Worm (Caenorhabditis elegans) whole organism, early embryonic: ENCODE measurements around the gene clec-171.
A peak's percentile ranks its signal among the peaks of the same experiment; 100 is the strongest.

Source experiments
- B0310.2 ChIP-seq: sonication (generic microtip); optimal IDR thresholded peaks from 2 replicates; lab custom pipeline; 2016; ENCODE audit warnings: mild to moderate bottlenecking, missing genetic modification characterization, missing compliant biosample characterization
- F13C5.2 ChIP-seq: sonication (generic microtip); optimal IDR thresholded peaks from 2 replicates; lab custom pipeline; 2017; ENCODE audit warnings: mild to moderate bottlenecking, missing genetic modification characterization, inconsistent platforms, missing compliant biosample characterization
- aly-1 ChIP-seq: sonication (generic microtip); optimal IDR thresholded peaks from 2 replicates; lab custom pipeline; 2016; ENCODE audit warnings: missing genetic modification characterization, missing compliant biosample characterization
- ama-1 ChIP-seq: fragments of 150-350 bp; optimal IDR thresholded peaks from 2 replicates; lab custom pipeline; 2014
- ceh-13 ChIP-seq: fragments of 200-800 bp; sonication (Bioruptor generic); optimal IDR thresholded peaks from 2 replicates; lab custom pipeline; 2018; ENCODE audit warnings: mild to moderate bottlenecking, missing genetic modification characterization, missing compliant biosample characterization
- ceh-36 ChIP-seq: sonication (generic microtip); optimal IDR thresholded peaks from 2 replicates; lab custom pipeline; 2016; ENCODE audit warnings: missing genetic modification characterization, inconsistent platforms, missing compliant biosample characterization
- ets-7 ChIP-seq: sonication (generic microtip); optimal IDR thresholded peaks from 2 replicates; lab custom pipeline; 2016; ENCODE audit warnings: missing genotype, missing genetic modification characterization, missing compliant biosample characterization
- flt-1 ChIP-seq: fragments of 200-800 bp; sonication (Bioruptor generic); IDR thresholded peaks from 2 replicates; pipeline ENCODE4 v1.3.6; 2022; ENCODE audit warnings: missing genetic modification characterization, missing compliant biosample characterization
- hmbx-1 ChIP-seq: sonication (generic microtip); optimal IDR thresholded peaks from 2 replicates; lab custom pipeline; 2016; ENCODE audit warnings: mild to moderate bottlenecking, missing genetic modification characterization, missing compliant biosample characterization
- hmg-4 ChIP-seq: fragments of 200-800 bp; sonication (Bioruptor generic); optimal IDR thresholded peaks from 2 replicates; lab custom pipeline; 2018; ENCODE audit warnings: mild to moderate bottlenecking, missing genetic modification characterization, missing compliant biosample characterization
- hnd-1 ChIP-seq: sonication (generic microtip); optimal IDR thresholded peaks from 2 replicates; lab custom pipeline; 2016; ENCODE audit warnings: missing genetic modification characterization, missing compliant biosample characterization
- pes-1 ChIP-seq: fragments of 200-800 bp; sonication (Bioruptor generic); IDR thresholded peaks from 2 replicates; pipeline ENCODE4 v1.3.6; 2022; ENCODE audit warnings: missing genetic modification reagents, missing genetic modification characterization, missing compliant biosample characterization
- scrt-1 ChIP-seq: fragments of 200-800 bp; sonication (Bioruptor generic); IDR thresholded peaks from 2 replicates; pipeline ENCODE4 v1.3.6; 2022; ENCODE audit warnings: missing genetic modification characterization, missing compliant biosample characterization
- sea-1 ChIP-seq: fragments of 200-800 bp; sonication (Bioruptor generic); conservative IDR thresholded peaks from 2 replicates; pipeline ENCODE4 v1.3.6; 2022; ENCODE audit warnings: missing genetic modification characterization, missing compliant biosample characterization
- tbx-11 ChIP-seq: fragments of 200-800 bp; sonication (Bioruptor generic); IDR thresholded peaks from 2 replicates; pipeline ENCODE4 v1.3.6; 2022; ENCODE audit warnings: missing genetic modification characterization, missing compliant biosample characterization
- tbx-37 ChIP-seq: fragments of 200-800 bp; sonication (Bioruptor generic); conservative IDR thresholded peaks from 2 replicates; pipeline ENCODE4 v1.3.6; 2022; ENCODE audit warnings: missing genetic modification reagents, missing genetic modification characterization, missing compliant biosample characterization
- tra-4 ChIP-seq: sonication (generic microtip); optimal IDR thresholded peaks from 2 replicates; lab custom pipeline; 2017; ENCODE audit warnings: missing genetic modification characterization, missing compliant biosample characterization

The clec-171 gene

ce11 chrIV:1389599-1389998 lies 37.6 kb downstream of the clec-171 start:
- TF ChIP-seq F13C5.2 (tag; lab: Kevin White, UChicago) = no peak
- no peak for TF ChIP-seq hmbx-1 (tag; lab: Kevin White, UChicago)
- no peak for TF ChIP-seq hnd-1
- no peak for TF ChIP-seq tra-4
- TF ChIP-seq flt-1 = no peak
- no peak for TF ChIP-seq pes-1 (GFP tag; lab: Robert Waterston, UW)
- no peak for TF ChIP-seq tbx-37 (GFP tag; lab: Robert Waterston, UW)
- no peak for TF ChIP-seq tbx-11 (GFP tag; lab: Robert Waterston, UW)
- TF ChIP-seq ama-1 (lab: Kevin White, UChicago) = no peak
- TF ChIP-seq scrt-1 = no peak
- TF ChIP-seq ceh-13 (GFP tag; lab: Kevin White, UChicago) = no peak
- no peak for TF ChIP-seq ceh-36 (tag; lab: Kevin White, UChicago)
- no peak for TF ChIP-seq ets-7
- TF ChIP-seq sea-1 (GFP tag; lab: Robert Waterston, UW) = no peak
- TF ChIP-seq B0310.2 (tag; lab: Kevin White, UChicago) = no peak
- no peak for TF ChIP-seq aly-1 (tag; lab: Kevin White, UChicago)

- TF ChIP-seq aly-1 (tag; lab: Kevin White, UChicago) (no peak), tbx-11 (GFP tag; lab: Robert Waterston, UW) (no peak), hmbx-1 (tag; lab: Kevin White, UChicago) (no peak), tbx-37 (GFP tag; lab: Robert Waterston, UW) (no peak), B0310.2 (tag; lab: Kevin White, UChicago) (no peak), scrt-1 (no peak), ama-1 (lab: Kevin White, UChicago) (no peak), ceh-13 (GFP tag; lab: Kevin White, UChicago) (no peak), pes-1 (GFP tag; lab: Robert Waterston, UW) (no peak), hnd-1 (no peak), ceh-36 (tag; lab: Kevin White, UChicago) (no peak), flt-1 (no peak)
Observed at ce11 chrIV:1389021-1389420, 38.2 kb downstream of the clec-171 start.

ce11 chrIV:1388079-1388478 lies 39.1 kb downstream of the clec-171 start:
- TF ChIP-seq aly-1 (tag; lab: Kevin White, UChicago) (peak; percentile 40), tbx-37 (GFP tag; lab: Robert Waterston, UW) (peak; percentile 90), F13C5.2 (tag; lab: Kevin White, UChicago) (peak; percentile 78), ceh-13 (GFP tag; lab: Kevin White, UChicago) (peak; percentile 53), sea-1 (GFP tag; lab: Robert Waterston, UW) (peak; percentile 80), ceh-36 (tag; lab: Kevin White, UChicago) (peak; percentile 65), ets-7 (peak; percentile 31), hmg-4 (peak; percentile 80), tra-4 (no peak), pes-1 (GFP tag; lab: Robert Waterston, UW) (peak; percentile 91), hmbx-1 (tag; lab: Kevin White, UChicago) (peak; percentile 25), hnd-1 (peak; percentile 59), ama-1 (lab: Kevin White, UChicago) (no peak), tbx-11 (GFP tag; lab: Robert Waterston, UW) (peak; percentile 87), scrt-1 (peak; percentile 92), B0310.2 (tag; lab: Kevin White, UChicago) (peak; percentile 82), flt-1 (peak; percentile 90)

- TF ChIP-seq hnd-1 (no peak), aly-1 (tag; lab: Kevin White, UChicago) (no peak), ceh-13 (GFP tag; lab: Kevin White, UChicago) (no peak), sea-1 (GFP tag; lab: Robert Waterston, UW) (no peak), hmg-4 (no peak), tbx-37 (GFP tag; lab: Robert Waterston, UW) (no peak), scrt-1 (no peak), F13C5.2 (tag; lab: Kevin White, UChicago) (no peak), ets-7 (no peak), flt-1 (no peak), ceh-36 (tag; lab: Kevin White, UChicago) (no peak), tra-4 (no peak), pes-1 (GFP tag; lab: Robert Waterston, UW) (no peak), hmbx-1 (tag; lab: Kevin White, UChicago) (no peak), ama-1 (lab: Kevin White, UChicago) (no peak), B0310.2 (tag; lab: Kevin White, UChicago) (no peak), tbx-11 (GFP tag; lab: Robert Waterston, UW) (no peak)
Observed at ce11 chrIV:1385915-1386314, 41.3 kb downstream of the clec-171 start, which contains the start of gene nhr-41. nhr-41 (plus strand) TSS chrIV:1386215.

DNA sequence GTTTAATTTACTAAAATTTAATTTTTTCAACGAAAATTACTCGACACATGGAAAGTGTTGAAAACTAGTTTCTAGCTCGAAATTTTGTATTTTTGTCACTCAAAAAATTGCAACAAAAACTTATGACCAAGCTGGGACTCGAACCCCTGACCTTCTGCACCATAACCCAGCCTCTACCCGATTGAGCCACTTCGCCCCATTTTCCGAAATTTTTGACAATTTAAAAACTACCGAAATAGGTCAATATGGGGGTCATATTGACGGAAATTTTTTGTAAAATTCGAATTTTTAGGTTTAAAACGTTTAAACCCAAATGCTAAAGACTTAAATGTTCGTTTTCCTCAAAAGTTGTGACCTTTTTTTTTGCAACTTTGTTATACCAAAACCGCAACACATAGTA lies 41.7 kb downstream of the clec-171 start:
- TF ChIP-seq ets-7 = no peak
- no peak for TF ChIP-seq ceh-36 (tag; lab: Kevin White, UChicago)
- no peak for TF ChIP-seq sea-1 (GFP tag; lab: Robert Waterston, UW)
- TF ChIP-seq scrt-1 = no peak
- TF ChIP-seq hmg-4 = no peak
- TF ChIP-seq hmbx-1 (tag; lab: Kevin White, UChicago) = no peak
- TF ChIP-seq tbx-11 (GFP tag; lab: Robert Waterston, UW) = no peak
- TF ChIP-seq pes-1 (GFP tag; lab: Robert Waterston, UW) = no peak
- no peak for TF ChIP-seq flt-1
- TF ChIP-seq tra-4 = no peak
- TF ChIP-seq F13C5.2 (tag; lab: Kevin White, UChicago) = no peak
- TF ChIP-seq ama-1 (lab: Kevin White, UChicago) = no peak
- no peak for TF ChIP-seq B0310.2 (tag; lab: Kevin White, UChicago)
- no peak for TF ChIP-seq tbx-37 (GFP tag; lab: Robert Waterston, UW)
- TF ChIP-seq ceh-13 (GFP tag; lab: Kevin White, UChicago) = no peak
- TF ChIP-seq aly-1 (tag; lab: Kevin White, UChicago) = no peak
- no peak for TF ChIP-seq hnd-1

DNA sequence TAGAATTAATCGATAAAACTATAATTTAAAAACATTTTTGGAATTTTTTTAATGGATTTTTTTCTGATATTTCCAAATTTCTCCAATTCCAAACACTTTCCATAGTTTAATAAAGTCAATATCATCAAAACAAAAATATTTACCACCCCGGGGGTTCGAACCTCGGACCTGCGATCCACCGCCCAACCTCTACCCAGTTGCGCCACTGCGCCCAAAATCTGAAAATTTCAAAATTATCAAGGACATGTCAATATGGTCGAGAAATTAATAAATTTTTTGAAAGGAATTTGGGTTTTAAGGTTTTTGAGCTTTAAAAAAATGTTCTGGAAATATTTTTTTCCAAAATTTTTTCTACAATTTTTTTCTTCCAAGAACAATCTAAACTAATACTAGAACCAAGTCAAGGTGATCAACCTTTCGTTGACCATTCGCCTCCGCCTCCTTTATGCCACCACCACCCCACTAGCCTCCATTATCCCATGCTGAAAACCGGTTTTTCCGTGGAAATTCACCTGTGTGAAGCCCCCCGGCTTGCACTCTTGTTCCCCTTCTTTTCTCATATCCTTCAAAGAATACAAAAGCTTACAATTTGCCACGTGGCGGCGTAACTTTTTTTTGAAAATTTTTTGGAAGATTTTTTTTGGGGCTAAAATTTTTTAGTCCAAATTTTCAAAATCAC lies 45.4 kb downstream of the clec-171 start:
- no peak for TF ChIP-seq sea-1 (GFP tag; lab: Robert Waterston, UW)
- TF ChIP-seq B0310.2 (tag; lab: Kevin White, UChicago) = no peak
- TF ChIP-seq tbx-37 (GFP tag; lab: Robert Waterston, UW) = no peak
- no peak for TF ChIP-seq hmbx-1 (tag; lab: Kevin White, UChicago)
- TF ChIP-seq tra-4 = no peak
- no peak for TF ChIP-seq aly-1 (tag; lab: Kevin White, UChicago)
- no peak for TF ChIP-seq scrt-1
- no peak for TF ChIP-seq ets-7
- no peak for TF ChIP-seq flt-1
- TF ChIP-seq tbx-11 (GFP tag; lab: Robert Waterston, UW) = no peak
- no peak for TF ChIP-seq hmg-4
- no peak for TF ChIP-seq ama-1 (lab: Kevin White, UChicago)
- TF ChIP-seq pes-1 (GFP tag; lab: Robert Waterston, UW) = no peak
- TF ChIP-seq ceh-36 (tag; lab: Kevin White, UChicago) = no peak
- no peak for TF ChIP-seq hnd-1
- no peak for TF ChIP-seq ceh-13 (GFP tag; lab: Kevin White, UChicago)
- no peak for TF ChIP-seq F13C5.2 (tag; lab: Kevin White, UChicago)
